Fruit fly (Drosophila melanogaster): ENCODE data around the gene emc.
A peak's percentile ranks its signal among the peaks of the same experiment; 100 is the strongest.

emc gene

dm6 chr3L:769107-769678, 20.0 kb downstream of the emc start:
- TF ChIP-seq pnt (GFP tag; optimal IDR thresholded peaks at IDR 0.05) (no peak), CG11723 (GFP tag; optimal IDR thresholded peaks at IDR 0.05) (no peak), CG34422 (GFP tag; IDR thresholded peaks at IDR 0.05) (no peak), Deaf1 (tag; optimal IDR thresholded peaks at IDR 0.05) (peak; percentile 7), emc (GFP tag; optimal IDR thresholded peaks at IDR 0.05) (no peak), knrl (GFP tag; IDR thresholded peaks at IDR 0.05; ENCODE audit: partially characterized antibody) (peak; percentile 50; the same call in 2 of the 3 replicates), CG30431 (GFP tag; optimal IDR thresholded peaks at IDR 0.05) (no peak), ato (GFP tag; IDR thresholded peaks at IDR 0.05; ENCODE audit: partially characterized antibody) (peak; percentile 74; the same call in 1 of the 2 replicates), Dip2 (GFP tag; IDR thresholded peaks at IDR 0.05) (no peak), ranshi (GFP tag; IDR thresholded peaks at IDR 0.05) (no peak), CG4424 (GFP tag; optimal IDR thresholded peaks at IDR 0.05) (no peak), amos (GFP tag; IDR thresholded peaks at IDR 0.05; ENCODE audit: partially characterized antibody) (peak; percentile 86), ems (GFP tag; optimal IDR thresholded peaks at IDR 0.05) (no peak), CG15011 (GFP tag; optimal IDR thresholded peaks at IDR 0.05) (no peak), vvl (GFP tag; IDR thresholded peaks at IDR 0.05) (peak; percentile 53), CG30403 (GFP tag; optimal IDR thresholded peaks at IDR 0.05) (no peak), CG8089 (GFP tag; optimal IDR thresholded peaks at IDR 0.05) (no peak), lov (optimal IDR thresholded peaks at IDR 0.05) (no peak), lov (GFP tag; IDR thresholded peaks at IDR 0.05) (no peak), crol (GFP tag; IDR thresholded peaks at IDR 0.05) (no peak), CG11085 (GFP tag; IDR thresholded peaks at IDR 0.05) (no peak), ftz-f1 (GFP tag; optimal IDR thresholded peaks at IDR 0.05) (no peak), mld (GFP tag; IDR thresholded peaks at IDR 0.05; ENCODE audit: partially characterized antibody) (peak; percentile 88), sob (GFP tag; IDR thresholded peaks at IDR 0.05) (peak; percentile 10; the same call in 1 of the 2 replicates), toy (GFP tag; IDR thresholded peaks at IDR 0.05) (no peak), CG43689 (GFP tag; IDR thresholded peaks at IDR 0.05) (no peak), Hey (tag; optimal IDR thresholded peaks at IDR 0.05) (no peak), az2 (GFP tag; optimal IDR thresholded peaks at IDR 0.05) (no peak), CG15514 (GFP tag; optimal IDR thresholded peaks at IDR 0.05) (no peak), vfl (GFP tag; optimal IDR thresholded peaks at IDR 0.05) (no peak), dysf (GFP tag; IDR thresholded peaks at IDR 0.05) (no peak), lbe (GFP tag; optimal IDR thresholded peaks at IDR 0.05) (no peak), CG11093 (GFP tag; IDR thresholded peaks at IDR 0.05) (no peak), CG12071 (GFP tag; optimal IDR thresholded peaks at IDR 0.05) (no peak), grn (GFP tag; optimal IDR thresholded peaks at IDR 0.05) (no peak), CG15073 (GFP tag; optimal IDR thresholded peaks at IDR 0.05) (no peak), CG17359 (tag; optimal IDR thresholded peaks at IDR 0.05) (no peak), al (GFP tag; IDR thresholded peaks at IDR 0.05) (no peak), hth (optimal IDR thresholded peaks at IDR 0.05) (no peak), CG1233 (GFP tag; optimal IDR thresholded peaks at IDR 0.05) (no peak), fd102C (GFP tag; optimal IDR thresholded peaks at IDR 0.05) (no peak), CG17912 (GFP tag; optimal IDR thresholded peaks at IDR 0.05) (no peak), ac (GFP tag; optimal IDR thresholded peaks at IDR 0.05) (no peak), chm (GFP tag; IDR thresholded peaks at IDR 0.05) (peak; percentile 25; the same call in 1 of the 2 replicates), tgo (GFP tag; IDR thresholded peaks at IDR 0.05) (no peak), Dbx (GFP tag; IDR thresholded peaks at IDR 0.05) (no peak), CG13123 (GFP tag; optimal IDR thresholded peaks at IDR 0.05) (no peak), CG32772 (GFP tag; IDR thresholded peaks at IDR 0.05) (no peak), CG9817 (tag; optimal IDR thresholded peaks at IDR 0.05) (no peak), CG6254 (GFP tag; optimal IDR thresholded peaks at IDR 0.05) (no peak), CoRest (tag; optimal IDR thresholded peaks at IDR 0.05) (no peak), Opbp (GFP tag; IDR thresholded peaks at IDR 0.05; ENCODE audit: partially characterized antibody) (peak; percentile 89)
